Worm (Caenorhabditis elegans) whole organism, L1 larva: Measurements from ENCODE around the gene otpl-7.

Source experiments
- aly-2 ChIP-seq: fragments of 150-350 bp; optimal IDR thresholded peaks from 2 replicates; lab custom pipeline; 2014; ENCODE audit warnings: missing biosample characterization, missing genetic modification characterization
- ama-1 ChIP-seq: fragments of 150-350 bp; optimal IDR thresholded peaks from 2 replicates; lab custom pipeline; 2014
- ces-1 ChIP-seq: fragments of 150-350 bp; optimal IDR thresholded peaks from 2 replicates; lab custom pipeline; 2014; ENCODE audit warnings: missing biosample characterization, missing genetic modification reagents, missing genetic modification characterization
- dpl-1 ChIP-seq, 3 experiments: fragments of 150-350 bp in 2 of 3; sonication (generic microtip) in 1 of 3; optimal IDR thresholded peaks; 2 replicates each; lab custom pipeline; 2014 to 2017; ENCODE audit warnings: missing biosample characterization in 3 of 3, missing genetic modification characterization in 3 of 3, missing genetic modification reagents in 3 of 3
- elt-2 ChIP-seq: sonication (generic microtip); optimal IDR thresholded peaks from 2 replicates; lab custom pipeline; 2016; ENCODE audit warnings: missing genetic modification characterization, mild to moderate bottlenecking, inconsistent platforms, missing compliant biosample characterization, missing genetic modification reagents
- fkh-10 ChIP-seq: sonication (generic microtip); optimal IDR thresholded peaks from 2 replicates; lab custom pipeline; 2017; ENCODE audit warnings: missing biosample characterization, missing genetic modification reagents, missing genetic modification characterization
- mdl-1 ChIP-seq, 2 experiments: fragments of 150-350 bp; optimal IDR thresholded peaks; 2 replicates each; lab custom pipeline; 2014 to 2017; ENCODE audit warnings: missing biosample characterization in 2 of 2, missing genetic modification characterization in 2 of 2, inconsistent platforms in 1 of 2
- mep-1 ChIP-seq: fragments of 150-350 bp; optimal IDR thresholded peaks from 2 replicates; lab custom pipeline; 2014; ENCODE audit warnings: missing biosample characterization, missing genetic modification characterization
- nhr-12 ChIP-seq: sonication (generic microtip); optimal IDR thresholded peaks from 2 replicates; lab custom pipeline; 2017; ENCODE audit warnings: missing biosample characterization, missing genetic modification characterization
- nhr-28 ChIP-seq: fragments of 150-350 bp; optimal IDR thresholded peaks from 2 replicates; lab custom pipeline; 2014; ENCODE audit warnings: missing biosample characterization, missing genetic modification characterization
- nhr-77 ChIP-seq: fragments of 150-350 bp; optimal IDR thresholded peaks from 2 replicates; lab custom pipeline; 2014; ENCODE audit warnings: missing biosample characterization, missing genetic modification characterization
- zag-1 ChIP-seq: fragments of 150-350 bp; optimal IDR thresholded peaks from 2 replicates; lab custom pipeline; 2014; ENCODE audit warnings: missing biosample characterization, missing genetic modification characterization

DNA sequence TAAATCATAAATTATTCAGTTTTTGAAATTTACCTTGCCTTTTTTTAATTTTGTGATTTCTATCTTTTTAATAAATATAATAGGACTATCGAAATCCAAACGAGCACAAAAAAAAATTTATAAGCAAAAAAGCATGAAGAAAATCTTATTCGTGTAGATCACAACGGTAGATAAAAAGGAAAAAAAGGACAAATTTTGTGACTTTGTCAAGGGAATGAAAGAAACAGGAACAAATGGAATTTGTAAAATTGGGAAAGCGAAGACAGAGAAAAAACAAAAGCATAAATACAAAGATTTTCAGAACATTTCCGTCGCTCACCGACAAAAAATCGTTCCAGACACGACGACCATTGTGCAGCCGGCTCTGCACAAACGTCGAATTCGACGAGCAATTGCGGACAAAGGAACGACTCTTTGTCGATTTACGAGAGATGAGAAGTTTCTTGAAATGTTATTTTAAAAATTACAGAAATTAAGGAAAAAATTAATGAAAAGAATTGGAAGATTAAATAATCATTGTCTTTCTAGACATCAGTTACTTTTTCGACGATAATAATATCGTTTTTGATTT is 2.4 kb upstream of the otpl-7 start, which contains the start of gene F45F2.10:
- TF ChIP-seq aly-2 (no peak), dpl-1 (GFP tag; optimal IDR thresholded peaks at IDR 0.05; lab: Kevin White, UChicago) (peak in 2 of 3 experiments; percentile 29 to 33), nhr-12 (tag; lab: Kevin White, UChicago) (no peak), nhr-28 (tag; lab: Kevin White, UChicago) (no peak), zag-1 (tag; lab: Kevin White, UChicago) (no peak), mdl-1 (tag; optimal IDR thresholded peaks at IDR 0.05; lab: Kevin White, UChicago) (no peak), ces-1 (no peak), ama-1 (lab: Kevin White, UChicago) (no peak), fkh-10 (GFP tag; lab: Kevin White, UChicago) (no peak), mep-1 (tag; lab: Kevin White, UChicago) (no peak), elt-2 (tag; lab: Kevin White, UChicago) (no peak), nhr-77 (tag; lab: Kevin White, UChicago) (no peak)
